Worm (Caenorhabditis elegans) whole organism, early embryonic: ENCODE measurements around the gene marc-2.

Source experiments
- B0310.2 ChIP-seq: sonication (generic microtip); optimal IDR thresholded peaks from 2 replicates; lab custom pipeline; 2016; ENCODE audit warnings: mild to moderate bottlenecking, missing genetic modification characterization, missing compliant biosample characterization
- F13C5.2 ChIP-seq: sonication (generic microtip); optimal IDR thresholded peaks from 2 replicates; lab custom pipeline; 2017; ENCODE audit warnings: mild to moderate bottlenecking, missing genetic modification characterization, inconsistent platforms, missing compliant biosample characterization
- aly-1 ChIP-seq: sonication (generic microtip); optimal IDR thresholded peaks from 2 replicates; lab custom pipeline; 2016; ENCODE audit warnings: missing genetic modification characterization, missing compliant biosample characterization
- ama-1 ChIP-seq: fragments of 150-350 bp; optimal IDR thresholded peaks from 2 replicates; lab custom pipeline; 2014
- ceh-36 ChIP-seq: sonication (generic microtip); optimal IDR thresholded peaks from 2 replicates; lab custom pipeline; 2016; ENCODE audit warnings: missing genetic modification characterization, inconsistent platforms, missing compliant biosample characterization
- ets-7 ChIP-seq: sonication (generic microtip); optimal IDR thresholded peaks from 2 replicates; lab custom pipeline; 2016; ENCODE audit warnings: missing genotype, missing genetic modification characterization, missing compliant biosample characterization
- flt-1 ChIP-seq: fragments of 200-800 bp; sonication (Bioruptor generic); IDR thresholded peaks from 2 replicates; pipeline ENCODE4 v1.3.6; 2022; ENCODE audit warnings: missing genetic modification characterization, missing compliant biosample characterization
- hmbx-1 ChIP-seq: sonication (generic microtip); optimal IDR thresholded peaks from 2 replicates; lab custom pipeline; 2016; ENCODE audit warnings: mild to moderate bottlenecking, missing genetic modification characterization, missing compliant biosample characterization
- hmg-4 ChIP-seq: fragments of 200-800 bp; sonication (Bioruptor generic); optimal IDR thresholded peaks from 2 replicates; lab custom pipeline; 2018; ENCODE audit warnings: mild to moderate bottlenecking, missing genetic modification characterization, missing compliant biosample characterization
- hnd-1 ChIP-seq: sonication (generic microtip); optimal IDR thresholded peaks from 2 replicates; lab custom pipeline; 2016; ENCODE audit warnings: missing genetic modification characterization, missing compliant biosample characterization
- scrt-1 ChIP-seq: fragments of 200-800 bp; sonication (Bioruptor generic); IDR thresholded peaks from 2 replicates; pipeline ENCODE4 v1.3.6; 2022; ENCODE audit warnings: missing genetic modification characterization, missing compliant biosample characterization
- sea-1 ChIP-seq: fragments of 200-800 bp; sonication (Bioruptor generic); conservative IDR thresholded peaks from 2 replicates; pipeline ENCODE4 v1.3.6; 2022; ENCODE audit warnings: missing genetic modification characterization, missing compliant biosample characterization
- tbx-11 ChIP-seq: fragments of 200-800 bp; sonication (Bioruptor generic); IDR thresholded peaks from 2 replicates; pipeline ENCODE4 v1.3.6; 2022; ENCODE audit warnings: missing genetic modification characterization, missing compliant biosample characterization
- tbx-37 ChIP-seq: fragments of 200-800 bp; sonication (Bioruptor generic); conservative IDR thresholded peaks from 2 replicates; pipeline ENCODE4 v1.3.6; 2022; ENCODE audit warnings: missing genetic modification reagents, missing genetic modification characterization, missing compliant biosample characterization

ce11 chrII:10657632-10658108 lies 3.1 kb downstream of the marc-2 start, which contains the start of gene lact-3:
- TF ChIP-seq F13C5.2 (tag; lab: Kevin White, UChicago), result no peak
- no peak for TF ChIP-seq scrt-1 (GFP tag; lab: Robert Waterston, UW)
- TF ChIP-seq ceh-36 (tag; lab: Kevin White, UChicago), result no peak
- no peak for TF ChIP-seq ama-1 (lab: Kevin White, UChicago)
- TF ChIP-seq sea-1 (GFP tag; lab: Robert Waterston, UW), result 0 out of 2 replicates have a peak, but pooled peaks have one; percentile 9
- TF ChIP-seq flt-1 (GFP tag; lab: Robert Waterston, UW), result no peak
- no peak for TF ChIP-seq hmbx-1 (tag; lab: Kevin White, UChicago)
- no peak for TF ChIP-seq tbx-37 (GFP tag; lab: Robert Waterston, UW)
- TF ChIP-seq hnd-1 (tag; lab: Kevin White, UChicago), result no peak
- no peak for TF ChIP-seq aly-1 (tag; lab: Kevin White, UChicago)
- no peak for TF ChIP-seq tbx-11 (GFP tag; lab: Robert Waterston, UW)
- TF ChIP-seq hmg-4 (GFP tag; lab: Kevin White, UChicago), result no peak
- no peak for TF ChIP-seq ets-7
- TF ChIP-seq B0310.2 (tag; lab: Kevin White, UChicago), result no peak
